Fruit fly (Drosophila melanogaster) whole organism, adult: Measurements from ENCODE around the gene nuf.

Source experiments
- CG12768 ChIP-seq: fragments of 200-800 bp; sonication (Bioruptor generic); optimal IDR thresholded peaks from 2 replicates; lab custom pipeline; 2017; ENCODE audit warnings: missing biosample characterization, missing genetic modification characterization, mild to moderate bottlenecking, moderate library complexity, missing genetic modification reagents
- CG14711 ChIP-seq: fragments of 200-800 bp; sonication (Bioruptor generic); optimal IDR thresholded peaks from 2 replicates; lab custom pipeline; 2018; ENCODE audit warnings: missing biosample characterization, mild to moderate bottlenecking, missing genetic modification characterization, moderate library complexity
- CG1620 ChIP-seq: fragments of 200-800 bp; sonication (Bioruptor generic); optimal IDR thresholded peaks from 2 replicates; lab custom pipeline; 2016; ENCODE audit warnings: missing biosample characterization, missing genetic modification characterization
- CG5204 ChIP-seq: fragments of 200-800 bp; sonication (Bioruptor generic); optimal IDR thresholded peaks from 2 replicates; lab custom pipeline; 2016; ENCODE audit warnings: missing biosample characterization, missing genetic modification characterization
- Clk ChIP-seq: fragments of 200-800 bp; sonication (Bioruptor generic); optimal IDR thresholded peaks from 2 replicates; lab custom pipeline; 2017; ENCODE audit warnings: missing biosample characterization, missing genetic modification characterization
- Crg-1 ChIP-seq: fragments of 200-800 bp; sonication (Bioruptor generic); optimal IDR thresholded peaks from 2 replicates; lab custom pipeline; 2016; ENCODE audit warnings: missing biosample characterization, missing genetic modification characterization
- Hr96 ChIP-seq: fragments of 200-800 bp; sonication (Bioruptor generic); optimal IDR thresholded peaks from 2 replicates; lab custom pipeline; 2016; ENCODE audit warnings: missing biosample characterization, missing genetic modification characterization
- cnc ChIP-seq, 2 experiments: fragments of >200 bp; optimal IDR thresholded peaks; 2 replicates each; lab custom pipeline; 2017
- kay ChIP-seq: fragments of 200-800 bp; sonication (Bioruptor generic); peaks from one replicate; lab custom pipeline; 2016; ENCODE audit warnings: missing biosample characterization, missing genetic modification characterization, borderline replicate concordance
- ovo ChIP-seq: fragments of 200-800 bp; sonication (Bioruptor generic); optimal IDR thresholded peaks from 2 replicates; lab custom pipeline; 2016; ENCODE audit warnings: missing biosample characterization, missing genetic modification characterization
- tj ChIP-seq: fragments of 200-800 bp; sonication (Bioruptor generic); optimal IDR thresholded peaks from 3 replicates; lab custom pipeline; 2017; ENCODE audit warnings: missing biosample characterization, mild to moderate bottlenecking, missing genetic modification characterization, moderate library complexity
- toe ChIP-seq: fragments of 200-800 bp; sonication (Bioruptor generic); optimal IDR thresholded peaks from 2 replicates; lab custom pipeline; 2016; ENCODE audit warnings: missing biosample characterization, missing genetic modification characterization

dm6 chr3L:14145666-14146314 is 44.9 kb upstream of the nuf start:
- no peak for TF ChIP-seq CG1620 (GFP tag; lab: Kevin White, UChicago)
- TF ChIP-seq Hr96 (GFP tag; lab: Kevin White, UChicago), result no peak
- TF ChIP-seq CG12768, result no peak
- TF ChIP-seq tj, result no peak
- no peak for TF ChIP-seq Clk (GFP tag; lab: Kevin White, UChicago)
- TF ChIP-seq Crg-1 (GFP tag; lab: Kevin White, UChicago), result no peak
- TF ChIP-seq CG5204, result no peak
- TF ChIP-seq kay (GFP tag; lab: Kevin White, UChicago), result no peak
- TF ChIP-seq ovo (GFP tag; lab: Kevin White, UChicago), result no peak
- no peak for TF ChIP-seq cnc (optimal IDR thresholded peaks at IDR 0.05; lab: Kevin White, UChicago)
- TF ChIP-seq toe (GFP tag; lab: Kevin White, UChicago), result no peak
- no peak for TF ChIP-seq CG14711
